Worm (Caenorhabditis elegans) whole organism, early embryonic: Measurements from ENCODE around the gene nlp-2.

Experiments
- flt-1 ChIP-seq: fragments of 200-800 bp; sonication (Bioruptor generic); IDR thresholded peaks from 2 replicates; pipeline ENCODE4 v1.3.6; 2022; ENCODE audit warnings: missing genetic modification characterization, missing compliant biosample characterization
- hmbx-1 ChIP-seq: sonication (generic microtip); optimal IDR thresholded peaks from 2 replicates; lab custom pipeline; 2016; ENCODE audit warnings: mild to moderate bottlenecking, missing genetic modification characterization, missing compliant biosample characterization
- scrt-1 ChIP-seq: fragments of 200-800 bp; sonication (Bioruptor generic); IDR thresholded peaks from 2 replicates; pipeline ENCODE4 v1.3.6; 2022; ENCODE audit warnings: missing genetic modification characterization, missing compliant biosample characterization
- sea-1 ChIP-seq: fragments of 200-800 bp; sonication (Bioruptor generic); conservative IDR thresholded peaks from 2 replicates; pipeline ENCODE4 v1.3.6; 2022; ENCODE audit warnings: missing genetic modification characterization, missing compliant biosample characterization

DNA sequence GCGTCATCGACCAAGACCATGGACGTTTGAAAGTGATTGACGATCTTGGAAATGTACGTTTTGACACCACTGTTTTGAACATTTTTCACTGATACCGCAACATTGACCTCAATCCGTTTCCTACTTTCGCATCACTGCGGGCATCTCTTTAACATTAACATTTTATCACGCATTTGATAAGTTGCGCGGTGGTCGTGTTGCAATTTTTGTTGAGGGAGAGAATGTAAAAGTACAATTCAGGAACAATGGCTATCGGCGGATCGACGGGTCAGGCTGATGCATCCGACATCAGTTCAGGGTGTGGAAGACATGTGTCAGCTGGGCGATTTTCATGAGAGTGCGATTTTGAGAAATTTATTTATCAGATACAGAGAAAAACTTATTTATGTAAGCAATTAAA lies 41.3 kb downstream of the nlp-2 start:
- no peak for TF ChIP-seq flt-1
- no peak for TF ChIP-seq scrt-1 (GFP tag; lab: Robert Waterston, UW)
- TF ChIP-seq sea-1, result no peak
- TF ChIP-seq hmbx-1 (tag; lab: Kevin White, UChicago), result no peak
